Fruit fly (Drosophila melanogaster) whole organism, embryonic: ENCODE measurements around the gene Jhbp5.

Experiments
- CG10147 ChIP-seq: fragments of 200-800 bp; sonication (Bioruptor generic); optimal IDR thresholded peaks from 2 replicates; lab custom pipeline; 2019; ENCODE audit warnings: missing biosample characterization, mild to moderate bottlenecking, missing genetic modification characterization, moderate library complexity
- CG10366 ChIP-seq: fragments of 200-800 bp; sonication (Bioruptor generic); IDR thresholded peaks from 2 replicates; pipeline ENCODE4 v1.3.6; 2022; ENCODE audit warnings: missing biosample characterization, missing genetic modification characterization
- CG10543 ChIP-seq: fragments of 200-800 bp; sonication (Bioruptor generic); optimal IDR thresholded peaks from 3 replicates; lab custom pipeline; 2017; ENCODE audit warnings: missing biosample characterization, mild to moderate bottlenecking, missing genetic modification characterization, moderate library complexity
- CG11398 ChIP-seq: fragments of 200-800 bp; sonication (Bioruptor generic); optimal IDR thresholded peaks from 2 replicates; lab custom pipeline; 2016; ENCODE audit warnings: missing biosample characterization, missing genetic modification characterization
- CG11504 ChIP-seq: fragments of 200-800 bp; sonication (Bioruptor generic); optimal IDR thresholded peaks from 3 replicates; lab custom pipeline; 2019; ENCODE audit warnings: missing biosample characterization, mild to moderate bottlenecking, missing genetic modification characterization, moderate library complexity
- CG11696 ChIP-seq: fragments of 200-800 bp; sonication (Bioruptor generic); IDR thresholded peaks from 2 replicates; pipeline ENCODE4 v1.3.6; 2022; ENCODE audit warnings: missing biosample characterization, missing genetic modification characterization
- CG12155 ChIP-seq: fragments of 200-800 bp; sonication (Bioruptor generic); optimal IDR thresholded peaks from 3 replicates; lab custom pipeline; 2016; ENCODE audit warnings: missing biosample characterization, missing genetic modification characterization
- CG12236 ChIP-seq: fragments of 200-800 bp; sonication (Bioruptor generic); optimal IDR thresholded peaks from 2 replicates; lab custom pipeline; 2016; ENCODE audit warnings: missing biosample characterization, missing genetic modification characterization
- CG12769 ChIP-seq: fragments of 200-800 bp; sonication (Bioruptor generic); optimal IDR thresholded peaks from 2 replicates; lab custom pipeline; 2019; ENCODE audit warnings: missing biosample characterization, mild to moderate bottlenecking, missing genetic modification characterization, moderate library complexity
- CG13123 ChIP-seq: fragments of 200-800 bp; sonication (Bioruptor generic); optimal IDR thresholded peaks from 2 replicates; lab custom pipeline; 2016; ENCODE audit warnings: missing biosample characterization, missing genetic modification characterization
- CG14014 ChIP-seq: fragments of 200-800 bp; sonication (Bioruptor generic); IDR thresholded peaks from 2 replicates; pipeline ENCODE4 v1.3.6; 2022; ENCODE audit warnings: missing biosample characterization, missing genetic modification characterization
- CG1602 ChIP-seq: fragments of 200-800 bp; sonication (Bioruptor generic); optimal IDR thresholded peaks from 3 replicates; lab custom pipeline; 2016; ENCODE audit warnings: missing biosample characterization, missing genetic modification characterization
- CG16813 ChIP-seq: fragments of 200-800 bp; sonication (Bioruptor generic); IDR thresholded peaks from 3 replicates; pipeline ENCODE4 v1.3.6; 2022; ENCODE audit warnings: missing biosample characterization, missing genetic modification characterization; ENCODE audit not compliant: partially characterized antibody
- CG17361 ChIP-seq: fragments of 200-800 bp; sonication (Bioruptor generic); IDR thresholded peaks from 3 replicates; pipeline ENCODE4 v1.3.6; 2022; ENCODE audit warnings: missing biosample characterization, missing genetic modification characterization
- CG3065 ChIP-seq: fragments of 200-800 bp; sonication (Bioruptor generic); optimal IDR thresholded peaks from 2 replicates; lab custom pipeline; 2016; ENCODE audit warnings: missing biosample characterization, missing genetic modification characterization
- CG32772 ChIP-seq: fragments of 200-800 bp; sonication (Bioruptor generic); IDR thresholded peaks from 2 replicates; pipeline ENCODE4 v1.3.6; 2022; ENCODE audit warnings: missing biosample characterization, missing genetic modification characterization
- CG4360 ChIP-seq: fragments of 200-800 bp; sonication (Bioruptor generic); IDR thresholded peaks from 2 replicates; pipeline ENCODE4 v1.3.6; 2022; ENCODE audit warnings: missing biosample characterization, missing genetic modification characterization
- CG5180 ChIP-seq: fragments of 200-800 bp; sonication (Bioruptor generic); optimal IDR thresholded peaks from 3 replicates; lab custom pipeline; 2017; ENCODE audit warnings: missing biosample characterization, missing genetic modification characterization, mild to moderate bottlenecking, moderate library complexity, missing genetic modification reagents
- CG5953 ChIP-seq: fragments of 200-800 bp; sonication (Bioruptor generic); IDR thresholded peaks from 2 replicates; pipeline ENCODE4 v1.3.6; 2022; ENCODE audit warnings: missing biosample characterization, missing genetic modification characterization
- CG8281 ChIP-seq: fragments of 200-800 bp; sonication (Bioruptor generic); optimal IDR thresholded peaks from 2 replicates; lab custom pipeline; 2018; ENCODE audit warnings: missing biosample characterization, mild to moderate bottlenecking, missing genetic modification characterization, moderate library complexity
- CG8359 ChIP-seq: fragments of 200-800 bp; sonication (Bioruptor generic); optimal IDR thresholded peaks from 2 replicates; lab custom pipeline; 2017; ENCODE audit warnings: missing biosample characterization, mild to moderate bottlenecking, missing genetic modification characterization, borderline replicate concordance
- Hr78 ChIP-seq, 2 experiments: fragments of 200-800 bp in 1 of 2; fragments of >200 bp in 1 of 2; sonication (Bioruptor generic) in 1 of 2; optimal IDR thresholded peaks; 2 replicates each; lab custom pipeline; 2017 to 2019; ENCODE audit warnings: missing biosample characterization in 2 of 2, missing genetic modification characterization in 2 of 2, mild to moderate bottlenecking in 1 of 2, moderate library complexity in 1 of 2
- Nf-YC ChIP-seq: fragments of 200-800 bp; optimal IDR thresholded peaks from 3 replicates; lab custom pipeline; 2019; ENCODE audit warnings: missing biosample characterization, mild to moderate bottlenecking, missing genetic modification characterization, moderate library complexity
- Sox100B ChIP-seq: fragments of 200-800 bp; sonication (Bioruptor generic); optimal IDR thresholded peaks from 3 replicates; lab custom pipeline; 2018; ENCODE audit warnings: missing biosample characterization, mild to moderate bottlenecking, missing genetic modification characterization
- Spps ChIP-seq: fragments of 200-800 bp; sonication (Bioruptor generic); optimal IDR thresholded peaks from 2 replicates; lab custom pipeline; 2018; ENCODE audit warnings: missing biosample characterization, mild to moderate bottlenecking, missing genetic modification characterization
- Xbp1 ChIP-seq: fragments of 200-800 bp; sonication (Bioruptor generic); optimal IDR thresholded peaks from 3 replicates; lab custom pipeline; 2016; ENCODE audit warnings: missing biosample characterization, mild to moderate bottlenecking, missing genetic modification characterization
- az2 ChIP-seq: fragments of 200-800 bp; sonication (Bioruptor generic); optimal IDR thresholded peaks from 3 replicates; lab custom pipeline; 2016; ENCODE audit warnings: missing biosample characterization, missing genetic modification characterization
- bab2 ChIP-seq: fragments of 200-800 bp; sonication (Bioruptor generic); optimal IDR thresholded peaks from 2 replicates; lab custom pipeline; 2016; ENCODE audit warnings: missing biosample characterization, missing genetic modification characterization
- bowl ChIP-seq: fragments of 200-800 bp; sonication (Bioruptor generic); IDR thresholded peaks from 2 replicates; pipeline ENCODE4 v1.3.6; 2022; ENCODE audit warnings: missing biosample characterization, missing genetic modification characterization
- croc ChIP-seq: fragments of 200-800 bp; sonication (Bioruptor generic); conservative IDR thresholded peaks from 3 replicates; pipeline ENCODE4 v1.3.6; 2022; ENCODE audit warnings: missing biosample characterization, missing genetic modification characterization
- dm ChIP-seq: fragments of 200-800 bp; sonication (Bioruptor generic); optimal IDR thresholded peaks from 3 replicates; lab custom pipeline; 2016; ENCODE audit warnings: missing biosample characterization, missing genetic modification characterization
- emc ChIP-seq: fragments of 200-800 bp; sonication (Bioruptor generic); optimal IDR thresholded peaks from 2 replicates; lab custom pipeline; 2016; ENCODE audit warnings: missing biosample characterization, missing genetic modification characterization
- fd64A ChIP-seq: fragments of 200-800 bp; sonication (Bioruptor generic); optimal IDR thresholded peaks from 3 replicates; lab custom pipeline; 2018; ENCODE audit warnings: missing biosample characterization, mild to moderate bottlenecking, missing genetic modification characterization
- ftz-f1 ChIP-seq: fragments of 200-800 bp; sonication (Bioruptor generic); optimal IDR thresholded peaks from 2 replicates; lab custom pipeline; 2016; ENCODE audit warnings: missing biosample characterization, missing genetic modification characterization
- gem ChIP-seq: fragments of 200-800 bp; sonication (Bioruptor generic); optimal IDR thresholded peaks from 2 replicates; lab custom pipeline; 2019; ENCODE audit warnings: missing biosample characterization, mild to moderate bottlenecking, missing genetic modification characterization, moderate library complexity
- nerfin-1 ChIP-seq: fragments of 200-800 bp; sonication (Bioruptor generic); optimal IDR thresholded peaks from 3 replicates; lab custom pipeline; 2019; ENCODE audit warnings: missing biosample characterization, mild to moderate bottlenecking, missing genetic modification characterization, moderate library complexity
- pan ChIP-seq, 4 experiments: fragments of >200 bp in 3 of 4; fragments of 200-800 bp in 1 of 4; sonication (Bioruptor generic) in 1 of 4; optimal IDR thresholded peaks in 3 of 4; IDR thresholded peaks in 1 of 4; 2 replicates each; pipeline versions ENCODE4 v1.3.6 to Lab custom; 2017 to 2022; ENCODE audit warnings: missing biosample characterization in 2 of 4, missing genetic modification characterization in 2 of 4, mixed read lengths in 1 of 4
- sd ChIP-seq: fragments of 200-800 bp; sonication (Bioruptor generic); optimal IDR thresholded peaks from 3 replicates; lab custom pipeline; 2018; ENCODE audit warnings: missing biosample characterization, mild to moderate bottlenecking, missing genetic modification characterization, moderate library complexity
- sens ChIP-seq: fragments of 200-800 bp; sonication (Bioruptor generic); peaks from one replicate; lab custom pipeline; 2016; ENCODE audit warnings: missing biosample characterization, missing genetic modification characterization
- seq ChIP-seq: fragments of 200-800 bp; sonication (Bioruptor generic); IDR thresholded peaks from 2 replicates; pipeline ENCODE4 v1.3.6; 2022; ENCODE audit warnings: missing biosample characterization, missing genetic modification characterization
- sima ChIP-seq: fragments of 200-800 bp; sonication (Bioruptor generic); optimal IDR thresholded peaks from 2 replicates; lab custom pipeline; 2016; ENCODE audit warnings: missing biosample characterization, missing genetic modification characterization
- so ChIP-seq: fragments of 200-800 bp; sonication (Bioruptor generic); IDR thresholded peaks from 3 replicates; pipeline ENCODE4 v1.3.6; 2022; ENCODE audit warnings: missing biosample characterization, missing genetic modification characterization
- unpg ChIP-seq: fragments of 200-800 bp; sonication (Bioruptor generic); optimal IDR thresholded peaks from 3 replicates; lab custom pipeline; 2018; ENCODE audit warnings: missing biosample characterization, mild to moderate bottlenecking, missing genetic modification characterization, moderate library complexity
- usp ChIP-seq: fragments of >200 bp; optimal IDR thresholded peaks from 2 replicates; lab custom pipeline; 2017; ENCODE audit warnings: missing biosample characterization, missing genetic modification characterization
- vfl ChIP-seq: fragments of 200-800 bp; sonication (Bioruptor generic); optimal IDR thresholded peaks from 2 replicates; lab custom pipeline; 2016; ENCODE audit warnings: missing biosample characterization, missing genetic modification characterization
- vvl ChIP-seq: fragments of 200-800 bp; sonication (Bioruptor generic); IDR thresholded peaks from 2 replicates; pipeline ENCODE4 v1.3.6; 2022; ENCODE audit warnings: missing biosample characterization, missing genetic modification characterization

Gene Jhbp5

DNA sequence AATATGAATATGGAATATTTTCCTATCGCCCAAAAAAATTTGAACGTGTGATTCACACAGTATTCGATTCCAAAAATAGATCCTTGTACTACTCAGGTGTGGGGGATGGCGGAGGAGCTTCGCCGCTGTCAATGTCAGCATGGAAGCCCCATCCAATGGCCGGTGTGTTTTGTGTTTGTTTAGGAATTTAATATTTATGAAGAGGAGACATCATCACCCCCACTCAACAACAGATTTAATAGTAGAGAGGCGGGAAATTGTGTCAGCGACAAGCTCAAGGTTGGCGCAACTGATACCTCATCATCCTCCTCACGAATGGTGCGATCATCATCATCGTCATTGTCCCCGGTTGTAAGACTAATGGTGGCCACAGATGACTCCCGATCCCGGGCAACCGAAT lies 28.2 kb upstream of the Jhbp5 start:
- peak; percentile 85 for TF ChIP-seq so (GFP tag; lab: Robert Waterston, UW)
- peak; percentile 12 for TF ChIP-seq CG10543
- TF ChIP-seq sd (tag; lab: Kevin White, UChicago): peak; percentile 90
- TF ChIP-seq CG17361 (GFP tag; lab: Robert Waterston, UW): no peak
- peak; percentile 3 for TF ChIP-seq CG11504 (tag; lab: Kevin White, UChicago)
- no peak for TF ChIP-seq usp (GFP tag; lab: Kevin White, UChicago)
- TF ChIP-seq CG12769 (tag; lab: Kevin White, UChicago): peak; percentile 90
- peak; percentile 60 for TF ChIP-seq ftz-f1 (GFP tag; lab: Kevin White, UChicago)
- TF ChIP-seq, all 482 proteins: peak for 6

DNA sequence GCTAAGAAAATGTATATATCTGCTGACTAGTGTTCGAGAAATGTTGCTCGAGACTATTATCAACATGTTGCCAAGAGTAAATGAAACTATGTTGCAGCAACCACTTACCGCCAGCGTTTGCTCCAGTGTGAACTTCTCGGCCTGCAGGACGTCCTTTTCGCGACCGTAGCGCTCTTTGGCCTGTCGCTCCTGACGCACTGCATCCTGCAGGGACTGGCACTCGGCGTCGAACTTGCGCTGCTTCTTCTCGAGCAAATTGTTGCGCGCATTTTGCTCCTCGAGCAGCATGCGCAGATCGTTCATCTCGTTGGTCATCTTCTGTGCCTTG lies 26.6 kb upstream of the Jhbp5 start:
- peak; percentile 24 for TF ChIP-seq az2 (GFP tag; lab: Kevin White, UChicago)
- no peak for TF ChIP-seq nerfin-1 (tag; lab: Kevin White, UChicago)
- TF ChIP-seq CG11504 (tag; lab: Kevin White, UChicago): peak; percentile 98
- TF ChIP-seq CG4360: no peak; the same call in 1 of the 2 replicates
- no peak for TF ChIP-seq Spps
- no peak for TF ChIP-seq dm (GFP tag; lab: Kevin White, UChicago)
- TF ChIP-seq pan (optimal IDR thresholded peaks at IDR 0.05; lab: Kevin White, UChicago): no peak
- TF ChIP-seq pan (GFP tag; optimal IDR thresholded peaks at IDR 0.05 in 1 of 2, IDR thresholded peaks at IDR 0.05 in 1 of 2): no peak
- peak; percentile 34 for TF ChIP-seq CG3065 (GFP tag; lab: Kevin White, UChicago)
- TF ChIP-seq CG32772 (GFP tag; lab: Robert Waterston, UW): no peak
- TF ChIP-seq CG13123: no peak
- TF ChIP-seq bowl: 0 out of 2 replicates have a peak, but pooled peaks have one; percentile 18
- no peak for TF ChIP-seq CG14014
- 0 out of 2 replicates have a peak, but pooled peaks have one; percentile 3 for TF ChIP-seq CG11696 (GFP tag; lab: Robert Waterston, UW)
- TF ChIP-seq, all 482 proteins: peak for 5

DNA sequence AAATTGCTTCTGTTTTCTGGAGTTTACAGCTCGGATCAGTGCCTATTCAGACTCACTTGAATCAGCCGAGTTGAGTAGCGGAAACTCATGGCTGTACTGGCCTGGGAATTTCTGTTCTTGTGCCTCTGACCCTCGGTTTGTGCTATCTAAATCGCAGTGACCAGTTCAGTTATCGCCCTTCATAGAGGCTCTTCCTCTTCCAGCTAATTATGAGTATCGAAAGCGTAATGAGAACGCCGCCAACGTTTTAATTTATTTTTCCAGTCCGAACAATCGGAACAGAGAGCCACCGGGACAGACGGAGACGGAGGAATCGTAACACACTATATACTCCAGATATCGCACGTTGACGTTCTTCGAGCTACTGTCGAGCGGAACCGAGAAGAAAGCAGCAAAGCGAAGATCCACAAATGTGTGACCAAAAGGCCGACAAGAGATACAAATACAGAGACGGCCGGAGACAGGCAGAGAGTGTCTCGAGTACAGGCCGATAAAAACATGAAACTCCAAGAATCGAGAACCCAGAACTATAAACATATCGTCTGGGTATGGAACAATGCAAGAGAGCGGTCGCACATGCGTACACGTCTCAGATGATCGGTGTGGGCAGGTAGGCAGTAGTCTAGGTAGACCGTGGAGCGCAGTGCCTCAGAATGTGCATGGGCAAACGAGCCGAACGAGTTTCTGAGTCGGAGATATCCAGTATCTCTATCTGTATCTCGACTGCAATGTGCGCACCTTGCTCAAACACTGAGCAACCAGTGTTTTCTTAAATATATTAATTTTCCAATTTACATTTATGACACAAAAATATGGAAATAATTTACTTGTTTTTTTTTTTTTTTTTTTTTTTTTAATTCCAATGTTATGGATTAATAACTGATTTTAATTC lies 26.0 kb upstream of the Jhbp5 start:
- TF ChIP-seq Sox100B: peak; percentile 66
- TF ChIP-seq CG11398 (GFP tag; lab: Kevin White, UChicago): peak; percentile 17
- TF ChIP-seq Nf-YC (tag; lab: Kevin White, UChicago): no peak
- peak; percentile 76 for TF ChIP-seq gem (tag; lab: Kevin White, UChicago)
- no peak for TF ChIP-seq CG8359
- no peak for TF ChIP-seq emc (GFP tag; lab: Kevin White, UChicago)
- peak; percentile 44 for TF ChIP-seq CG12236 (GFP tag; lab: Kevin White, UChicago)
- peak; percentile 71 for TF ChIP-seq CG10366 (GFP tag; lab: Robert Waterston, UW)
- TF ChIP-seq vfl (GFP tag; lab: Kevin White, UChicago): peak; percentile 41
- peak; percentile 96 for TF ChIP-seq sens (GFP tag; lab: Kevin White, UChicago)
- no peak for TF ChIP-seq CG10147 (GFP tag; lab: Kevin White, UChicago)
- TF ChIP-seq seq: peak; percentile 66; the same call in 1 of the 2 replicates
- TF ChIP-seq az2 (GFP tag; lab: Kevin White, UChicago): peak; percentile 86
- peak in 1 of 2 experiments; percentile 72 for TF ChIP-seq Hr78 (GFP tag; optimal IDR thresholded peaks at IDR 0.05; lab: Kevin White, UChicago)
- TF ChIP-seq CG8281 (tag; lab: Kevin White, UChicago): no peak
- TF ChIP-seq croc (GFP tag; lab: Robert Waterston, UW): peak; percentile 72
- peak; percentile 74 for TF ChIP-seq CG5953 (GFP tag; lab: Robert Waterston, UW)
- TF ChIP-seq Xbp1 (GFP tag; lab: Kevin White, UChicago): peak; percentile 69
- TF ChIP-seq bab2 (GFP tag; lab: Kevin White, UChicago): peak; percentile 55
- TF ChIP-seq CG5180 (GFP tag; lab: Kevin White, UChicago): no peak
- no peak for TF ChIP-seq sima
- TF ChIP-seq CG12155 (GFP tag; lab: Kevin White, UChicago): peak; percentile 55
- TF ChIP-seq CG1602 (GFP tag; lab: Kevin White, UChicago): peak; percentile 73
- TF ChIP-seq CG16813 (GFP tag; lab: Robert Waterston, UW): no peak
- TF ChIP-seq vvl (GFP tag; lab: Robert Waterston, UW): peak; percentile 93
- no peak for TF ChIP-seq fd64A (GFP tag; lab: Kevin White, UChicago)
- TF ChIP-seq unpg (GFP tag; lab: Kevin White, UChicago): peak; percentile 90
